Fruit fly (Drosophila melanogaster) whole organism, embryonic: ENCODE measurements around the gene EMC3.

Source experiments
- Aef1 ChIP-seq: fragments of 200-800 bp; sonication (Bioruptor generic); IDR thresholded peaks from 3 replicates; pipeline ENCODE4 v1.3.6; 2022; ENCODE audit warnings: missing biosample characterization, missing genetic modification characterization
- Atf3 ChIP-seq: fragments of 200-800 bp; sonication (Bioruptor generic); optimal IDR thresholded peaks from 3 replicates; lab custom pipeline; 2016; ENCODE audit warnings: missing biosample characterization, missing genetic modification characterization
- Blimp-1 ChIP-seq: fragments of 200-800 bp; sonication (Bioruptor generic); optimal IDR thresholded peaks from 3 replicates; lab custom pipeline; 2018; ENCODE audit warnings: missing biosample characterization, missing genetic modification characterization, mild to moderate bottlenecking, moderate library complexity, missing genetic modification reagents
- CG10147 ChIP-seq: fragments of 200-800 bp; sonication (Bioruptor generic); optimal IDR thresholded peaks from 2 replicates; lab custom pipeline; 2019; ENCODE audit warnings: missing biosample characterization, mild to moderate bottlenecking, missing genetic modification characterization, moderate library complexity
- CG11504 ChIP-seq: fragments of 200-800 bp; sonication (Bioruptor generic); optimal IDR thresholded peaks from 3 replicates; lab custom pipeline; 2019; ENCODE audit warnings: missing biosample characterization, mild to moderate bottlenecking, missing genetic modification characterization, moderate library complexity
- CG12071 ChIP-seq: fragments of 200-800 bp; sonication (Bioruptor generic); optimal IDR thresholded peaks from 3 replicates; lab custom pipeline; 2018; ENCODE audit warnings: missing biosample characterization, mild to moderate bottlenecking, missing genetic modification characterization
- CG15269 ChIP-seq: fragments of 200-800 bp; sonication (Bioruptor generic); optimal IDR thresholded peaks from 2 replicates; lab custom pipeline; 2018; ENCODE audit warnings: missing biosample characterization, mild to moderate bottlenecking, missing genetic modification characterization, moderate library complexity
- CG31224 ChIP-seq: fragments of 200-800 bp; sonication (Bioruptor generic); IDR thresholded peaks from 2 replicates; pipeline ENCODE4 v1.3.6; 2022; ENCODE audit warnings: missing biosample characterization, missing genetic modification characterization
- CG32772 ChIP-seq: fragments of 200-800 bp; sonication (Bioruptor generic); IDR thresholded peaks from 2 replicates; pipeline ENCODE4 v1.3.6; 2022; ENCODE audit warnings: missing biosample characterization, missing genetic modification characterization
- CG3995 ChIP-seq: fragments of 200-800 bp; sonication (Bioruptor generic); optimal IDR thresholded peaks from 3 replicates; lab custom pipeline; 2016; ENCODE audit warnings: missing biosample characterization, missing genetic modification characterization
- CG4328 ChIP-seq: fragments of 200-800 bp; sonication (Bioruptor generic); optimal IDR thresholded peaks from 3 replicates; lab custom pipeline; 2017; ENCODE audit warnings: missing biosample characterization, missing genetic modification reagents, missing genetic modification characterization
- CG4820 ChIP-seq: fragments of 200-800 bp; sonication (Bioruptor generic); optimal IDR thresholded peaks from 3 replicates; lab custom pipeline; 2016; ENCODE audit warnings: missing biosample characterization, missing genetic modification characterization
- CG6791 ChIP-seq: fragments of 200-800 bp; sonication (Bioruptor generic); IDR thresholded peaks from 3 replicates; pipeline ENCODE4 v1.3.6; 2022; ENCODE audit warnings: missing biosample characterization, missing genetic modification characterization; ENCODE audit not compliant: partially characterized antibody
- CG7786 ChIP-seq: fragments of 200-800 bp; sonication (Bioruptor generic); optimal IDR thresholded peaks from 2 replicates; lab custom pipeline; 2016; ENCODE audit warnings: missing biosample characterization, missing genetic modification characterization
- CG9817 ChIP-seq: fragments of 200-800 bp; sonication (Bioruptor generic); optimal IDR thresholded peaks from 2 replicates; lab custom pipeline; 2018; ENCODE audit warnings: missing biosample characterization, mild to moderate bottlenecking, missing genetic modification characterization, moderate library complexity
- Drgx ChIP-seq: fragments of 200-800 bp; sonication (Bioruptor generic); IDR thresholded peaks from 2 replicates; pipeline ENCODE4 v1.3.6; 2022; ENCODE audit warnings: missing biosample characterization, missing genetic modification characterization
- HLH54F ChIP-seq: fragments of 200-800 bp; sonication (Bioruptor generic); optimal IDR thresholded peaks from 3 replicates; lab custom pipeline; 2016; ENCODE audit warnings: missing biosample characterization, missing genetic modification characterization
- HmgZ ChIP-seq: fragments of 200-800 bp; sonication (Bioruptor generic); optimal IDR thresholded peaks from 2 replicates; lab custom pipeline; 2018; ENCODE audit warnings: missing biosample characterization, mild to moderate bottlenecking, missing genetic modification characterization
- Hr51 ChIP-seq, 2 experiments: fragments of 200-800 bp; sonication (Bioruptor generic); optimal IDR thresholded peaks; 2 replicates in 1 of 2; 3 replicates in 1 of 2; lab custom pipeline; 2016 to 2018; ENCODE audit warnings: missing biosample characterization in 2 of 2, missing genetic modification characterization in 2 of 2, mild to moderate bottlenecking in 1 of 2, moderate library complexity in 1 of 2
- Hr78 ChIP-seq, 2 experiments: fragments of 200-800 bp in 1 of 2; fragments of >200 bp in 1 of 2; sonication (Bioruptor generic) in 1 of 2; optimal IDR thresholded peaks; 2 replicates each; lab custom pipeline; 2017 to 2019; ENCODE audit warnings: missing biosample characterization in 2 of 2, missing genetic modification characterization in 2 of 2, mild to moderate bottlenecking in 1 of 2, moderate library complexity in 1 of 2
- MBD-R2 ChIP-seq: fragments of 200-800 bp; sonication (Bioruptor generic); IDR thresholded peaks from 2 replicates; pipeline ENCODE4 v1.3.6; 2022; ENCODE audit warnings: missing biosample characterization, missing genetic modification characterization
- Med ChIP-seq: fragments of 200-800 bp; sonication (Bioruptor generic); peaks from one replicate; lab custom pipeline; 2016; ENCODE audit warnings: missing biosample characterization, missing genetic modification characterization, mild to moderate bottlenecking, inconsistent platforms, moderate library complexity
- Nf-YB ChIP-seq: fragments of 200-800 bp; sonication (Bioruptor generic); optimal IDR thresholded peaks from 3 replicates; lab custom pipeline; 2019; ENCODE audit warnings: missing biosample characterization, mild to moderate bottlenecking, missing genetic modification characterization, moderate library complexity
- Spps ChIP-seq: fragments of 200-800 bp; sonication (Bioruptor generic); optimal IDR thresholded peaks from 2 replicates; lab custom pipeline; 2018; ENCODE audit warnings: missing biosample characterization, mild to moderate bottlenecking, missing genetic modification characterization
- Usf ChIP-seq: fragments of 200-800 bp; sonication (Bioruptor generic); optimal IDR thresholded peaks from 2 replicates; lab custom pipeline; 2017; ENCODE audit warnings: missing genotype, missing biosample characterization, missing genetic modification characterization
- al ChIP-seq: fragments of 200-800 bp; sonication (Bioruptor generic); IDR thresholded peaks from 2 replicates; pipeline ENCODE4 v1.3.6; 2022; ENCODE audit warnings: missing biosample characterization, missing genetic modification characterization
- crol ChIP-seq: fragments of 200-800 bp; sonication (Bioruptor generic); IDR thresholded peaks from 2 replicates; pipeline ENCODE4 v1.3.6; 2022; ENCODE audit warnings: missing biosample characterization, missing genetic modification characterization
- crp ChIP-seq, 2 experiments: fragments of 200-800 bp; sonication (Bioruptor generic); optimal IDR thresholded peaks; 2 replicates in 1 of 2; 3 replicates in 1 of 2; lab custom pipeline; 2017; ENCODE audit warnings: missing biosample characterization in 2 of 2, missing genetic modification characterization in 2 of 2, mild to moderate bottlenecking in 1 of 2, moderate library complexity in 1 of 2
- cwo ChIP-seq: fragments of 200-800 bp; sonication (Bioruptor generic); optimal IDR thresholded peaks from 3 replicates; lab custom pipeline; 2017; ENCODE audit warnings: missing biosample characterization, missing genetic modification characterization, mild to moderate bottlenecking, moderate library complexity, missing genetic modification reagents
- disco-r ChIP-seq: fragments of 200-800 bp; sonication (Bioruptor generic); optimal IDR thresholded peaks from 2 replicates; lab custom pipeline; 2016; ENCODE audit warnings: missing biosample characterization, missing genetic modification characterization
- grn ChIP-seq: fragments of 200-800 bp; sonication (Bioruptor generic); optimal IDR thresholded peaks from 3 replicates; lab custom pipeline; 2017; ENCODE audit warnings: missing biosample characterization, missing genetic modification characterization
- nau ChIP-seq: fragments of 200-800 bp; sonication (Bioruptor generic); optimal IDR thresholded peaks from 3 replicates; lab custom pipeline; 2017; ENCODE audit warnings: missing biosample characterization, mild to moderate bottlenecking, missing genetic modification characterization, missing genetic modification reagents
- nmo ChIP-seq: fragments of 200-800 bp; sonication (Bioruptor generic); optimal IDR thresholded peaks from 2 replicates; lab custom pipeline; 2018; ENCODE audit warnings: missing biosample characterization, mild to moderate bottlenecking, missing genetic modification characterization, moderate library complexity
- oc ChIP-seq: fragments of 200-800 bp; sonication (Bioruptor generic); optimal IDR thresholded peaks from 2 replicates; lab custom pipeline; 2018; ENCODE audit warnings: missing biosample characterization, mild to moderate bottlenecking, missing genetic modification characterization, moderate library complexity
- peb ChIP-seq: fragments of 200-800 bp; sonication (Bioruptor generic); IDR thresholded peaks from 2 replicates; pipeline ENCODE4 v1.3.6; 2022; ENCODE audit warnings: missing biosample characterization, missing genetic modification characterization
- pzg ChIP-seq: fragments of 200-800 bp; sonication (Bioruptor generic); optimal IDR thresholded peaks from 3 replicates; lab custom pipeline; 2018; ENCODE audit warnings: missing biosample characterization, mild to moderate bottlenecking, missing genetic modification characterization, moderate library complexity
- rib ChIP-seq: fragments of 200-800 bp; sonication (Bioruptor generic); IDR thresholded peaks from 2 replicates; pipeline ENCODE4 v1.3.6; 2022; ENCODE audit warnings: missing biosample characterization, missing genetic modification characterization
- scrt ChIP-seq: fragments of 200-800 bp; sonication (Bioruptor generic); optimal IDR thresholded peaks from 2 replicates; lab custom pipeline; 2018; ENCODE audit warnings: missing biosample characterization, mild to moderate bottlenecking, missing genetic modification characterization, moderate library complexity
- sd ChIP-seq: fragments of 200-800 bp; sonication (Bioruptor generic); optimal IDR thresholded peaks from 3 replicates; lab custom pipeline; 2018; ENCODE audit warnings: missing biosample characterization, mild to moderate bottlenecking, missing genetic modification characterization, moderate library complexity
- sens ChIP-seq: fragments of 200-800 bp; sonication (Bioruptor generic); peaks from one replicate; lab custom pipeline; 2016; ENCODE audit warnings: missing biosample characterization, missing genetic modification characterization
- sob ChIP-seq: fragments of 200-800 bp; sonication (Bioruptor generic); IDR thresholded peaks from 2 replicates; pipeline ENCODE4 v1.3.6; 2022; ENCODE audit warnings: missing biosample characterization, missing genetic modification characterization
- sqz ChIP-seq: fragments of 200-800 bp; sonication (Bioruptor generic); optimal IDR thresholded peaks from 3 replicates; lab custom pipeline; 2018; ENCODE audit warnings: missing biosample characterization, mild to moderate bottlenecking, missing genetic modification characterization
- tin ChIP-seq: fragments of 200-800 bp; sonication (Bioruptor generic); optimal IDR thresholded peaks from 3 replicates; lab custom pipeline; 2016; ENCODE audit warnings: missing biosample characterization, missing genetic modification characterization
- unpg ChIP-seq: fragments of 200-800 bp; sonication (Bioruptor generic); optimal IDR thresholded peaks from 3 replicates; lab custom pipeline; 2018; ENCODE audit warnings: missing biosample characterization, mild to moderate bottlenecking, missing genetic modification characterization, moderate library complexity
- vvl ChIP-seq: fragments of 200-800 bp; sonication (Bioruptor generic); IDR thresholded peaks from 2 replicates; pipeline ENCODE4 v1.3.6; 2022; ENCODE audit warnings: missing biosample characterization, missing genetic modification characterization
- wor ChIP-seq: fragments of 200-800 bp; sonication (Bioruptor generic); IDR thresholded peaks from 2 replicates; pipeline ENCODE4 v1.3.6; 2022; ENCODE audit warnings: missing biosample characterization, missing genetic modification characterization
- zen2 ChIP-seq: fragments of 200-800 bp; sonication (Bioruptor generic); IDR thresholded peaks from 3 replicates; pipeline ENCODE4 v1.3.6; 2022; ENCODE audit warnings: missing biosample characterization, missing genetic modification characterization; ENCODE audit not compliant: partially characterized antibody

The EMC3 gene

DNA sequence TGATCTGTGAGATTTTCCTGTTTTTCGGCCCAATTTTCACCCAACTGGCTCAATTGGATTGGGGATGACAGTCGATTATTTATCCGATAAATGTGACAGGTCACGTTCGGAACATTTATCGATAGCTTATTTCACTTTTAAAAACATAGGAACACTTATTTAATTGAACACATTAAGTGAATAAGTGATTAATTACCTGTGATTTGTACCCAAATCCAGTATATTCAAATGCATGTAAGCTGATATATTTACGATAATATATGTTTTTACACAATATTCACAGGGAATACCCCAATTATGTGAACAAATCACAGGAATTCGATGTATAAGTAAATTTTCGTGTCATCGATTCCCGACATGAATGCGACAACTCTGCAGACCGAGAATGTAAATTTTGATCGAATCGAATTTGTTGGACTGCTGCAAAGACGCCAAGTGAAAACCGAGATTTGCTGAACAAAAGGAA is at the start of gene EMC3, which contains the start of gene Dpy-30L1 (continued):
- TF ChIP-seq CG7786 (GFP tag; lab: Kevin White, UChicago): peak; percentile 42
- TF ChIP-seq HmgZ (tag; lab: Kevin White, UChicago): peak; percentile 64
- TF ChIP-seq HLH54F (GFP tag; lab: Kevin White, UChicago): peak; percentile 32
- TF ChIP-seq CG4328 (GFP tag; lab: Kevin White, UChicago): peak; percentile 1
- TF ChIP-seq disco-r (GFP tag; lab: Kevin White, UChicago): peak; percentile 18
- no peak; the same call in 1 of the 2 replicates for TF ChIP-seq Drgx (GFP tag; lab: Robert Waterston, UW)
- TF ChIP-seq pzg (GFP tag; lab: Kevin White, UChicago): peak; percentile 72

DNA sequence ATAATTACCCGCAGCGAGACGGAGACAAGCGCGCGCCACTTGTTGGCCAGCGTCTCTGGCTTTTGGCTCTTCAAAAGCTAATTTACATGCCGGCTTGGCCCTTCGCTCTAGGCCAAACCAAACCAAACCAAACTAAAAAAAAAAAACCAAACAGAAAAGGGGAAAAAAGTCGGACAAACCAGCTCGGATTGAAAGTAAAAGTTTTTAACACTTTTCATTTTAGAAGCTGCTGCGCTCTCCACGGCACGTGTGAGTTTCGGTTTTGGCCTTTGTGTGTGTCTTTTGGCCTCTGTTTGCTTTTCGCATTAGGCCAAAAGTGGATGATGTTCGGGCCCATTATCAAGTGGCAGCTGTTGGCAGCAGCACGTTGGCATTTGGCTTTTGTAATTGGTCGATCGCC is 49.0 kb upstream of the EMC3 start:
- TF ChIP-seq cwo (peak; percentile 46), Blimp-1 (GFP tag; lab: Kevin White, UChicago) (peak; percentile 99), Nf-YB (GFP tag; lab: Kevin White, UChicago) (peak; percentile 34), Hr78 (GFP tag; optimal IDR thresholded peaks at IDR 0.05; lab: Kevin White, UChicago) (peak in 1 of 2 experiments; percentile 14), grn (GFP tag; lab: Kevin White, UChicago) (no peak), sob (GFP tag; lab: Robert Waterston, UW) (0 out of 2 replicates have a peak, but pooled peaks have one; percentile 13), oc (tag; lab: Kevin White, UChicago) (peak; percentile 5), crp (GFP tag; optimal IDR thresholded peaks at IDR 0.05; lab: Kevin White, UChicago) (no peak), CG10147 (GFP tag; lab: Kevin White, UChicago) (no peak), sd (tag; lab: Kevin White, UChicago) (peak; percentile 28), sqz (peak; percentile 20), Atf3 (no peak), vvl (GFP tag; lab: Robert Waterston, UW) (peak; percentile 29; the same call in 1 of the 2 replicates), sens (GFP tag; lab: Kevin White, UChicago) (peak; percentile 27)

DNA sequence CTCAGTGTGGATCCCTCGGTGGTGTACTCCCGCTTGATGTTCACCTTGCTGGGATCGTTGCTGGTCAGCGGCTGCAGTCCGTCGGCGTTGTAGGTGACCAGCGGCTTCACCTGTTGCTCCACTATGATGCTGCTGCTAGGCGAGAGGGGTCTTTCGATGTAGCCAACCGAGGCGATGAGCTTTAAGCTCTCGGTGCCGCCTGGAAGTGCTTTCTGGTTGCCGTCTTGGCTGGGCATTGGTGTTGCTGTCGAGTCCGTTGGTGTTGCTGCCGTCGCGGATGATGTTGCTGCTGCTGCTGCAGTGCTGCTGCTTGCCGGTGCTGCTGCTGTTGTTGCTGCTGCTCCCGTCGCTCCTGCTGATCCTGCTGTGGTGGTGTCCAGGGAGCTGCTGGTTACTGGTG is 41.8 kb upstream of the EMC3 start:
- no peak for TF ChIP-seq CG32772
- no peak for TF ChIP-seq Drgx (GFP tag; lab: Robert Waterston, UW)
- TF ChIP-seq rib (GFP tag; lab: Robert Waterston, UW): no peak
- no peak for TF ChIP-seq tin (GFP tag; lab: Kevin White, UChicago)
- no peak for TF ChIP-seq CG15269 (tag; lab: Kevin White, UChicago)
- TF ChIP-seq unpg (GFP tag; lab: Kevin White, UChicago): no peak
- TF ChIP-seq CG6791 (GFP tag; lab: Robert Waterston, UW): no peak
- no peak for TF ChIP-seq Hr51 (GFP tag; optimal IDR thresholded peaks at IDR 0.05; lab: Kevin White, UChicago)
- no peak for TF ChIP-seq nau
- TF ChIP-seq CG3995: no peak
- no peak for TF ChIP-seq MBD-R2 (GFP tag; lab: Robert Waterston, UW)
- TF ChIP-seq Aef1 (GFP tag; lab: Robert Waterston, UW): no peak
- TF ChIP-seq CG31224 (GFP tag; lab: Robert Waterston, UW): no peak
- no peak for TF ChIP-seq wor (GFP tag; lab: Robert Waterston, UW)
- no peak for TF ChIP-seq peb (GFP tag; lab: Robert Waterston, UW)
- no peak for TF ChIP-seq zen2
- TF ChIP-seq Med (GFP tag; lab: Kevin White, UChicago): peak; percentile 72
- no peak for TF ChIP-seq CG12071 (GFP tag; lab: Kevin White, UChicago)
- no peak for TF ChIP-seq Spps (tag; lab: Kevin White, UChicago)
- TF ChIP-seq crol: peak; percentile 66
- no peak for TF ChIP-seq nmo (GFP tag; lab: Kevin White, UChicago)
- no peak for TF ChIP-seq CG4820 (GFP tag; lab: Kevin White, UChicago)
- TF ChIP-seq CG9817 (tag; lab: Kevin White, UChicago): no peak
- TF ChIP-seq CG11504 (tag; lab: Kevin White, UChicago): peak; percentile 98
- no peak for TF ChIP-seq al (GFP tag; lab: Robert Waterston, UW)
- no peak for TF ChIP-seq Usf (GFP tag; lab: Kevin White, UChicago)
- TF ChIP-seq scrt (GFP tag; lab: Kevin White, UChicago): peak; percentile 80
